Worm (Caenorhabditis elegans): ENCODE measurements around the gene F08F1.3.

DNA sequence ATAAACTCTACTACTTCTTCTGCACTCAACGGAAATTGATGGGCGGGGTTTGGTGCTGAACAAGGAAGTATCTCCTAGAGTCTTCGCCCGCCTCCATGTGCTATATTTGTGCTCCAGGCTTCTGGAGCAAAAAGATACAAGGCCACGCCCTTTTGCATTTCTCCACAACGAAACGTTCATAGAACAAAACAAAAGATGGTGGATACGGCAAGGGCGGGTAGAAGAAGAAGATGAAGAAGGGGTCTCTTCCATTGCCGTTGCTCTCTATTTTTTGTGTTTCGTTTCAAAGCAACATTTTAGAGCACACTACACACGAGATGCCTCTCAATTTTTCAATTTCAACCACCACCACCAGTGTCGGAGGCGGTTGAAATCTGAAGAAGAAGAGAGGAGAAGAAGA lies 47.7 kb downstream of the F08F1.3 start:
- TF ChIP-seq W03F9.2 (tag; optimal IDR thresholded peaks at IDR 0.05) = no peak
- TF ChIP-seq him-1 (tag; optimal IDR thresholded peaks at IDR 0.05) = peak; percentile 31
